Fruit fly (Drosophila melanogaster): ENCODE data around the gene RacGAP84C.

DNA sequence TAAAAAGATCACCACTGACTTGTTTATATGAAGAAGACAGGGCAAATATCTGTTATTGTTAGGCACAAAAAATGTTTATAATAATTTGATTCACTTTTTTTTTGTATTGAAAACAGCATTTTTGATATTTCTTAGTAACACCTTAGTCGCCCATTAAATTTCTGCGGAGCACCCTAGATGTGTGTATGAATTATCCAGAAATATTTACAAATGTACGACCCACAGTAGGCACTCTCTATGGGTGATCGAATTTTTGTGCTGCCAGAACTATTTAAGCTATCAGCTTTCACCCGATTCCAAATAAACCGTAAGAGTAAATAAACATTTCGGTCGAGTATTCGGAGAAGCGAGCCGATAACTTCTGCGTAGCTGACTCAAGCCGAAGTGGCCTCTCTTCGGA lies at the start of gene RacGAP84C:
- no peak for TF ChIP-seq Abd-B (GFP tag; optimal IDR thresholded peaks at IDR 0.05)
- no peak for TF ChIP-seq lola (GFP tag; optimal IDR thresholded peaks at IDR 0.05)
